Worm (Caenorhabditis elegans): Measurements from ENCODE around the gene K11E4.1.

The K11E4.1 gene

ce11 chrX:13702923-13703322 is 11.0 kb upstream of the K11E4.1 start:
- TF ChIP-seq rec-8 (tag; optimal IDR thresholded peaks at IDR 0.05) (no peak), aptf-3 (GFP tag; IDR thresholded peaks at IDR 0.05) (no peak), F39B2.1 (GFP tag; IDR thresholded peaks at IDR 0.05) (no peak), nhr-120 (GFP tag; IDR thresholded peaks at IDR 0.05) (no peak), F55B11.4 (tag; optimal IDR thresholded peaks at IDR 0.05; ENCODE audit: borderline replicate concordance, insufficient read depth) (no peak), ekl-4 (GFP tag; IDR thresholded peaks at IDR 0.05) (no peak), ztf-25 (GFP tag; IDR thresholded peaks at IDR 0.05) (no peak)

ce11 chrX:13706607-13707006 is 7.3 kb upstream of the K11E4.1 start, which contains the start of gene K02D3.1:
Gene K02D3.1, plus strand, starts transcription at chrX:13706907.
- TF ChIP-seq ztf-26 (tag; optimal IDR thresholded peaks at IDR 0.05) (no peak), nhr-27 (tag; optimal IDR thresholded peaks at IDR 0.05) (no peak), egl-18 (GFP tag; IDR thresholded peaks at IDR 0.05) (no peak), bed-1 (GFP tag; IDR thresholded peaks at IDR 0.05) (no peak), dox-1 (GFP tag; IDR thresholded peaks at IDR 0.05) (no peak)

- TF ChIP-seq sea-2 (GFP tag; IDR thresholded peaks at IDR 0.05) (no peak), snpc-4 (GFP tag; optimal IDR thresholded peaks at IDR 0.05) (no peak), snpc-4 (tag; optimal IDR thresholded peaks at IDR 0.05) (peak in 2 of 4 experiments; percentile 47 to 80)
These were observed 4.9 kb upstream of the K11E4.1 start for ce11 chrX:13709060-13709459.

ce11 chrX:13711909-13712308 is 2.0 kb upstream of the K11E4.1 start, which contains the start of gene K02D3.2:
Gene K02D3.2, minus strand, starts transcription at chrX:13712009.
- TF ChIP-seq lin-54 (GFP tag; optimal IDR thresholded peaks at IDR 0.05) = no peak

- TF ChIP-seq F39B2.1 (GFP tag; IDR thresholded peaks at IDR 0.05) (no peak), ceh-27 (GFP tag; optimal IDR thresholded peaks at IDR 0.05) (no peak)
These were observed 965 bp upstream of the K11E4.1 start for ce11 chrX:13712992-13713391.

- no peak for TF ChIP-seq ceh-58 (GFP tag; IDR thresholded peaks at IDR 0.05)
- no peak for TF ChIP-seq B0336.3 (GFP tag; IDR thresholded peaks at IDR 0.05)
- TF ChIP-seq die-1 (tag; optimal IDR thresholded peaks at IDR 0.05) = peak; percentile 78
- TF ChIP-seq rcor-1 (GFP tag; IDR thresholded peaks at IDR 0.05) = peak; percentile 29; the same call in 1 of the 2 replicates
- TF ChIP-seq let-526 (GFP tag; IDR thresholded peaks at IDR 0.05) = no peak
- no peak for TF ChIP-seq lsy-27 (tag; optimal IDR thresholded peaks at IDR 0.05; ENCODE audit: borderline replicate concordance, insufficient read depth)
- no peak for TF ChIP-seq egl-18 (GFP tag; IDR thresholded peaks at IDR 0.05)
- no peak for TF ChIP-seq ceh-91 (GFP tag; IDR thresholded peaks at IDR 0.05)
- no peak for TF ChIP-seq K11D2.4 (GFP tag; IDR thresholded peaks at IDR 0.05)
- no peak for TF ChIP-seq lir-1 (GFP tag; conservative IDR thresholded peaks at IDR 0.05)
- TF ChIP-seq tbx-9 (tag; optimal IDR thresholded peaks at IDR 0.05; ENCODE audit: borderline replicate concordance) = no peak
- no peak for TF ChIP-seq C17E4.6 (GFP tag; IDR thresholded peaks at IDR 0.05)
- TF ChIP-seq sea-2 (GFP tag; IDR thresholded peaks at IDR 0.05) = no peak
- peak; percentile 71 for TF ChIP-seq snpc-3.4 (tag; optimal IDR thresholded peaks at IDR 0.05)
- TF ChIP-seq madf-8 (GFP tag; conservative IDR thresholded peaks at IDR 0.05) = no peak
- TF ChIP-seq Y67H2A.10 (GFP tag; conservative IDR thresholded peaks at IDR 0.05) = no peak
- no peak for TF ChIP-seq chd-7 (tag; optimal IDR thresholded peaks at IDR 0.05)
- TF ChIP-seq ztf-28 (GFP tag; IDR thresholded peaks at IDR 0.05) = no peak
- no peak for TF ChIP-seq cebp-1 (GFP tag; IDR thresholded peaks at IDR 0.05)
- no peak for TF ChIP-seq cebp-1 (tag; optimal IDR thresholded peaks at IDR 0.05)
- no peak for TF ChIP-seq atf-7 (tag; optimal IDR thresholded peaks at IDR 0.05)
- no peak for TF ChIP-seq F55B11.4 (tag; optimal IDR thresholded peaks at IDR 0.05; ENCODE audit: borderline replicate concordance, insufficient read depth)
- TF ChIP-seq F33H1.4 (GFP tag; IDR thresholded peaks at IDR 0.05) = no peak
- TF ChIP-seq nhr-90 (tag; optimal IDR thresholded peaks at IDR 0.05) = peak; percentile 71
- TF ChIP-seq xnd-1 (tag; optimal IDR thresholded peaks at IDR 0.05) = no peak
- no peak for TF ChIP-seq fkh-3 (tag; optimal IDR thresholded peaks at IDR 0.05)
These were observed 753 bp downstream of the K11E4.1 start for ce11 chrX:13714710-13715109.

Data from whole organism, young adult.